Worm (Caenorhabditis elegans): ENCODE data around the gene C11E4.8.

C11E4.8 gene

ce11 chrX:9620136-9620535, at the start of gene C11E4.8:
TSS of gene C11E4.8 (plus strand) at chrX:9620436.
- TF ChIP-seq ceh-36 (tag; optimal IDR thresholded peaks at IDR 0.05) (no peak), ama-1 (optimal IDR thresholded peaks at IDR 0.05) (no peak), hnd-1 (tag; optimal IDR thresholded peaks at IDR 0.05) (no peak), ceh-13 (GFP tag; optimal IDR thresholded peaks at IDR 0.05) (no peak), flt-1 (GFP tag; IDR thresholded peaks at IDR 0.05) (no peak), tbx-37 (GFP tag; conservative IDR thresholded peaks at IDR 0.05) (no peak), sea-1 (GFP tag; conservative IDR thresholded peaks at IDR 0.05) (no peak), tbx-11 (GFP tag; IDR thresholded peaks at IDR 0.05) (no peak), tra-4 (tag; optimal IDR thresholded peaks at IDR 0.05) (no peak), aly-1 (tag; optimal IDR thresholded peaks at IDR 0.05) (no peak), hmbx-1 (tag; optimal IDR thresholded peaks at IDR 0.05) (no peak), B0310.2 (tag; optimal IDR thresholded peaks at IDR 0.05) (no peak), F13C5.2 (tag; optimal IDR thresholded peaks at IDR 0.05) (no peak), hmg-4 (GFP tag; optimal IDR thresholded peaks at IDR 0.05) (no peak), scrt-1 (GFP tag; IDR thresholded peaks at IDR 0.05) (no peak), pes-1 (GFP tag; IDR thresholded peaks at IDR 0.05) (no peak)

- no peak for TF ChIP-seq sea-1 (GFP tag; conservative IDR thresholded peaks at IDR 0.05)
- no peak for TF ChIP-seq scrt-1 (GFP tag; IDR thresholded peaks at IDR 0.05)
- no peak for TF ChIP-seq hnd-1 (tag; optimal IDR thresholded peaks at IDR 0.05)
- no peak for TF ChIP-seq B0310.2 (tag; optimal IDR thresholded peaks at IDR 0.05)
Observed at ce11 chrX:9576928-9577327, 43.3 kb upstream of the C11E4.8 start, which contains the start of gene glb-17. TSS of gene glb-17 (minus strand) at chrX:9577028.

- TF ChIP-seq pes-1 (GFP tag; IDR thresholded peaks at IDR 0.05) (no peak), ceh-36 (tag; optimal IDR thresholded peaks at IDR 0.05) (no peak), tbx-11 (GFP tag; IDR thresholded peaks at IDR 0.05) (no peak), ama-1 (optimal IDR thresholded peaks at IDR 0.05) (no peak), tbx-37 (GFP tag; conservative IDR thresholded peaks at IDR 0.05) (no peak), hmg-4 (GFP tag; optimal IDR thresholded peaks at IDR 0.05) (no peak), ets-7 (tag; optimal IDR thresholded peaks at IDR 0.05) (no peak), scrt-1 (GFP tag; IDR thresholded peaks at IDR 0.05) (no peak), F13C5.2 (tag; optimal IDR thresholded peaks at IDR 0.05) (no peak), tra-4 (tag; optimal IDR thresholded peaks at IDR 0.05) (no peak), ceh-13 (GFP tag; optimal IDR thresholded peaks at IDR 0.05) (no peak), hnd-1 (tag; optimal IDR thresholded peaks at IDR 0.05) (no peak)
Observed at ce11 chrX:9584333-9584732, 35.9 kb upstream of the C11E4.8 start, which contains the start of gene gpx-5. TSS of gene gpx-5 (plus strand) at chrX:9584668.

- TF ChIP-seq B0310.2 (tag; optimal IDR thresholded peaks at IDR 0.05) (no peak), pes-1 (GFP tag; IDR thresholded peaks at IDR 0.05) (no peak), tbx-11 (GFP tag; IDR thresholded peaks at IDR 0.05) (no peak), sea-1 (GFP tag; conservative IDR thresholded peaks at IDR 0.05) (no peak), ets-7 (tag; optimal IDR thresholded peaks at IDR 0.05) (no peak), ceh-36 (tag; optimal IDR thresholded peaks at IDR 0.05) (no peak), hmg-4 (GFP tag; optimal IDR thresholded peaks at IDR 0.05) (no peak), flt-1 (GFP tag; IDR thresholded peaks at IDR 0.05) (no peak)
Observed at ce11 chrX:9585584-9586166, 34.6 kb upstream of the C11E4.8 start.

- TF ChIP-seq pes-1 (GFP tag; IDR thresholded peaks at IDR 0.05) = no peak
- no peak for TF ChIP-seq ets-7 (tag; optimal IDR thresholded peaks at IDR 0.05)
- no peak for TF ChIP-seq ama-1 (optimal IDR thresholded peaks at IDR 0.05)
- no peak for TF ChIP-seq hmg-4 (GFP tag; optimal IDR thresholded peaks at IDR 0.05)
- no peak for TF ChIP-seq aly-1 (tag; optimal IDR thresholded peaks at IDR 0.05)
- TF ChIP-seq B0310.2 (tag; optimal IDR thresholded peaks at IDR 0.05) = no peak
- no peak for TF ChIP-seq hnd-1 (tag; optimal IDR thresholded peaks at IDR 0.05)
- TF ChIP-seq F13C5.2 (tag; optimal IDR thresholded peaks at IDR 0.05) = no peak
Observed at ce11 chrX:9587642-9588041, 32.6 kb upstream of the C11E4.8 start, which contains the start of gene gpx-3. TSS of gene gpx-3 (plus strand) at chrX:9587942.

- TF ChIP-seq hmg-4 (GFP tag; optimal IDR thresholded peaks at IDR 0.05) = no peak
- TF ChIP-seq ceh-13 (GFP tag; optimal IDR thresholded peaks at IDR 0.05) = no peak
- no peak for TF ChIP-seq ceh-36 (tag; optimal IDR thresholded peaks at IDR 0.05)
- no peak for TF ChIP-seq sea-1 (GFP tag; conservative IDR thresholded peaks at IDR 0.05)
- no peak for TF ChIP-seq scrt-1 (GFP tag; IDR thresholded peaks at IDR 0.05)
- no peak for TF ChIP-seq tra-4 (tag; optimal IDR thresholded peaks at IDR 0.05)
- TF ChIP-seq tbx-37 (GFP tag; conservative IDR thresholded peaks at IDR 0.05) = no peak
- TF ChIP-seq flt-1 (GFP tag; IDR thresholded peaks at IDR 0.05) = no peak
- TF ChIP-seq pes-1 (GFP tag; IDR thresholded peaks at IDR 0.05) = no peak
- no peak for TF ChIP-seq aly-1 (tag; optimal IDR thresholded peaks at IDR 0.05)
- no peak for TF ChIP-seq F13C5.2 (tag; optimal IDR thresholded peaks at IDR 0.05)
- no peak for TF ChIP-seq B0310.2 (tag; optimal IDR thresholded peaks at IDR 0.05)
- no peak for TF ChIP-seq ama-1 (optimal IDR thresholded peaks at IDR 0.05)
Observed at ce11 chrX:9589123-9589522, 31.1 kb upstream of the C11E4.8 start, which contains the start of gene del-8. TSS of gene del-8 (plus strand) at chrX:9589423.

- no peak for TF ChIP-seq B0310.2 (tag; optimal IDR thresholded peaks at IDR 0.05)
- no peak for TF ChIP-seq flt-1 (GFP tag; IDR thresholded peaks at IDR 0.05)
- TF ChIP-seq ama-1 (optimal IDR thresholded peaks at IDR 0.05) = no peak
- TF ChIP-seq tbx-37 (GFP tag; conservative IDR thresholded peaks at IDR 0.05) = no peak
- TF ChIP-seq aly-1 (tag; optimal IDR thresholded peaks at IDR 0.05) = no peak
- no peak for TF ChIP-seq tra-4 (tag; optimal IDR thresholded peaks at IDR 0.05)
- TF ChIP-seq hnd-1 (tag; optimal IDR thresholded peaks at IDR 0.05) = no peak
- no peak for TF ChIP-seq ets-7 (tag; optimal IDR thresholded peaks at IDR 0.05)
- no peak for TF ChIP-seq scrt-1 (GFP tag; IDR thresholded peaks at IDR 0.05)
- no peak for TF ChIP-seq F13C5.2 (tag; optimal IDR thresholded peaks at IDR 0.05)
- no peak for TF ChIP-seq hmg-4 (GFP tag; optimal IDR thresholded peaks at IDR 0.05)
- no peak for TF ChIP-seq sea-1 (GFP tag; conservative IDR thresholded peaks at IDR 0.05)
- no peak for TF ChIP-seq hmbx-1 (tag; optimal IDR thresholded peaks at IDR 0.05)
- TF ChIP-seq pes-1 (GFP tag; IDR thresholded peaks at IDR 0.05) = no peak
- TF ChIP-seq tbx-11 (GFP tag; IDR thresholded peaks at IDR 0.05) = no peak
- TF ChIP-seq ceh-36 (tag; optimal IDR thresholded peaks at IDR 0.05) = no peak
- no peak for TF ChIP-seq ceh-13 (GFP tag; optimal IDR thresholded peaks at IDR 0.05)
Observed at ce11 chrX:9597299-9597698, 22.9 kb upstream of the C11E4.8 start.

Measured in whole organism, early embryonic.